Worm (Caenorhabditis elegans): ENCODE results near the gene W06H8.6.

The W06H8.6 gene

DNA sequence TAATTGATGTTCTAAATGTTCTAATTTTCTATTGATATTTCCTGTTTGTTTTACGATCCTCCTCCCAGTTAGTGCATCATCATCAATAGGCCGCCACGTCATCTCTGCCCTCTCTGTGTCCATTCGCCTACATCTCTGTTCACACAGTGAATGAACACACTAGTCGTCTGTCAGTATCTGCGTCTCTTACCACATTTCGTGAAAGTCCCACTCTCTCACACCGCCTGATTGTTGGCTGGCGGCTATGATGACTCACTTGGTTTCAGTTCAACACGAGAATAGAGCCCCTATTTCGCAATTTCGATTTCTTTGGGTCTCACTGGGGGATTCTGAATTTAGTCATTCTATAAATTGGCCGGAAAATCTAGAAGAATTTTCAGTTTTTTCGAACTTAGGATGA, 13.0 kb downstream of the W06H8.6 start:
- TF ChIP-seq ceh-27 (GFP tag; optimal IDR thresholded peaks at IDR 0.05) = peak; percentile 21
- no peak for TF ChIP-seq dpff-1 (tag; optimal IDR thresholded peaks at IDR 0.05)
- TF ChIP-seq ZK185.1 (tag; optimal IDR thresholded peaks at IDR 0.05; ENCODE audit: poor library complexity, severe bottlenecking) = no peak
- no peak for TF ChIP-seq ztf-26 (tag; optimal IDR thresholded peaks at IDR 0.05)
- no peak for TF ChIP-seq fkh-3 (tag; optimal IDR thresholded peaks at IDR 0.05)
- no peak for TF ChIP-seq mxl-1 (tag; optimal IDR thresholded peaks at IDR 0.05)
- peak; percentile 79 for TF ChIP-seq zfh-2 (GFP tag; conservative IDR thresholded peaks at IDR 0.05)
- 0 out of 2 replicates have a peak, but pooled peaks have one; percentile 55 for TF ChIP-seq nfyb-1 (GFP tag; IDR thresholded peaks at IDR 0.05)
- TF ChIP-seq lin-54 (GFP tag; optimal IDR thresholded peaks at IDR 0.05) = no peak
- TF ChIP-seq zim-3 (tag; optimal IDR thresholded peaks at IDR 0.05) = no peak
- TF ChIP-seq sea-2 (GFP tag; IDR thresholded peaks at IDR 0.05) = no peak
- TF ChIP-seq pha-4 (tag; optimal IDR thresholded peaks at IDR 0.05) = peak; percentile 52
- no peak for TF ChIP-seq bed-1 (GFP tag; IDR thresholded peaks at IDR 0.05)
- peak; percentile 41 for TF ChIP-seq lin-40 (tag; optimal IDR thresholded peaks at IDR 0.05)
- no peak for TF ChIP-seq repo-1 (tag; optimal IDR thresholded peaks at IDR 0.05)
- no peak for TF ChIP-seq ceh-100 (GFP tag; IDR thresholded peaks at IDR 0.05)
- no peak for TF ChIP-seq lir-1 (GFP tag; conservative IDR thresholded peaks at IDR 0.05)
- peak; percentile 47 for TF ChIP-seq chd-7 (tag; optimal IDR thresholded peaks at IDR 0.05)
- no peak for TF ChIP-seq rpc-1 (optimal IDR thresholded peaks at IDR 0.05)
- TF ChIP-seq rpc-1 (tag; optimal IDR thresholded peaks at IDR 0.05) = no peak
- TF ChIP-seq F10E7.11 (tag; optimal IDR thresholded peaks at IDR 0.05) = no peak
- no peak for TF ChIP-seq hsf-1 (GFP tag; IDR thresholded peaks at IDR 0.05)
- TF ChIP-seq dpl-1 (GFP tag; optimal IDR thresholded peaks at IDR 0.05) = no peak
- TF ChIP-seq egl-18 (GFP tag; IDR thresholded peaks at IDR 0.05) = no peak
- TF ChIP-seq lin-26 (GFP tag; IDR thresholded peaks at IDR 0.05) = peak; percentile 53; the same call in 1 of the 2 replicates
- TF ChIP-seq lin-35 (GFP tag; optimal IDR thresholded peaks at IDR 0.05) = peak in 1 of 3 experiments; percentile 8
- no peak for TF ChIP-seq nhr-179 (tag; optimal IDR thresholded peaks at IDR 0.05)
- TF ChIP-seq lsy-27 (tag; optimal IDR thresholded peaks at IDR 0.05; ENCODE audit: borderline replicate concordance, insufficient read depth) = no peak
- TF ChIP-seq mel-28 (tag; optimal IDR thresholded peaks at IDR 0.05; ENCODE audit: borderline replicate concordance) = no peak
- TF ChIP-seq unc-130 (GFP tag; optimal IDR thresholded peaks at IDR 0.05) = no peak
- peak; percentile 96 for TF ChIP-seq cebp-1 (GFP tag; IDR thresholded peaks at IDR 0.05)
- TF ChIP-seq cebp-1 (tag; optimal IDR thresholded peaks at IDR 0.05) = peak; percentile 99
- 0 out of 2 replicates have a peak, but pooled peaks have one; percentile 31 for TF ChIP-seq K11D2.4 (GFP tag; IDR thresholded peaks at IDR 0.05)
- peak in 1 of 2 experiments; percentile 72 for TF ChIP-seq let-607 (tag; optimal IDR thresholded peaks at IDR 0.05)
- TF ChIP-seq tbx-9 (tag; optimal IDR thresholded peaks at IDR 0.05; ENCODE audit: borderline replicate concordance) = no peak
- no peak for TF ChIP-seq nhr-80 (tag; optimal IDR thresholded peaks at IDR 0.05)
- TF ChIP-seq hmg-1.2 (GFP tag; IDR thresholded peaks at IDR 0.05) = peak; percentile 79; the same call in 1 of the 2 replicates
- TF ChIP-seq mcd-1 (GFP tag; IDR thresholded peaks at IDR 0.05) = peak; percentile 30; the same call in 1 of the 2 replicates
- TF ChIP-seq attf-5 (GFP tag; optimal IDR thresholded peaks at IDR 0.05) = peak; percentile 65
- no peak for TF ChIP-seq tlf-1 (GFP tag; optimal IDR thresholded peaks at IDR 0.05)
- TF ChIP-seq tbp1 (GFP tag; optimal IDR thresholded peaks at IDR 0.05) = peak; percentile 16
- TF ChIP-seq K12H6.12 (tag; optimal IDR thresholded peaks at IDR 0.05) = peak; percentile 38
- TF ChIP-seq unc-62 (GFP tag; optimal IDR thresholded peaks at IDR 0.05) = peak; percentile 8

All from whole organism, young adult.